Fruit fly (Drosophila melanogaster) whole organism, prepupa: ENCODE measurements around the gene HSPBAP1.

Experiments
- CG11902 ChIP-seq: fragments of 200-800 bp; sonication (Bioruptor generic); optimal IDR thresholded peaks from 3 replicates; lab custom pipeline; 2016; ENCODE audit warnings: missing biosample characterization, missing genetic modification characterization
- CG15336 ChIP-seq: fragments of 200-800 bp; sonication (Bioruptor generic); IDR thresholded peaks from 2 replicates; pipeline ENCODE4 v1.3.6; 2022; ENCODE audit warnings: missing biosample characterization, missing genetic modification characterization
- CG32006 ChIP-seq: fragments of 200-800 bp; sonication (Bioruptor generic); optimal IDR thresholded peaks from 3 replicates; lab custom pipeline; 2017; ENCODE audit warnings: missing biosample characterization, mild to moderate bottlenecking, missing genetic modification characterization
- CG8119 ChIP-seq: fragments of 200-800 bp; sonication (Bioruptor generic); IDR thresholded peaks from 3 replicates; pipeline ENCODE4 v1.3.6; 2022; ENCODE audit warnings: missing biosample characterization, missing genetic modification characterization
- CG8319 ChIP-seq: fragments of 200-800 bp; sonication (Bioruptor generic); optimal IDR thresholded peaks from 3 replicates; lab custom pipeline; 2016; ENCODE audit warnings: missing biosample characterization, missing genetic modification characterization
- lz ChIP-seq: fragments of 200-800 bp; sonication (Bioruptor generic); optimal IDR thresholded peaks from 3 replicates; lab custom pipeline; 2016; ENCODE audit warnings: missing biosample characterization, missing genetic modification characterization
- spab ChIP-seq: fragments of 200-800 bp; sonication (Bioruptor generic); optimal IDR thresholded peaks from 2 replicates; lab custom pipeline; 2017; ENCODE audit warnings: missing biosample characterization, mild to moderate bottlenecking, missing genetic modification characterization, missing genetic modification reagents

DNA sequence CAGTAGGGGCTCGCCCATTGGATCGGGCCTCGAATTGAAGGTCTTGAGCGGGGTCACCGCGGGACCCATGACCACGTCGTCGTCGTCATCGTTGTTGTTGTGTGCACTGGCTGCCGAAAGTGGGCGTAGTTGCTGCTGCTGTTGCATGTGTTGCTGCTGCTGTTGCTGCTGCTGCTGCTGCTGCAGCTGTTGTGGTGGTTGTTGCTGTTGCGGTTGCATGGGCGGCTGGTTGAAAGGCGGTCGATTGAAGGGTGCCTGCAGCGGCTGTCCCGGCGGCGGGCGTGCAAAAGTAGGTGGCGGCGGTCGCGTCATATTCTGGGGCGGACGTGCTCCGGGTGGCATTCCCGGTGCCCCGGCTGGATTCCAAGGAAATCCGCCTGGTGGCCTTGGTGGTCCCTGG lies 47.2 kb upstream of the HSPBAP1 start:
- TF ChIP-seq lz (GFP tag; lab: Kevin White, UChicago) (no peak), CG8119 (GFP tag; lab: Robert Waterston, UW) (no peak), CG32006 (no peak), spab (GFP tag; lab: Kevin White, UChicago) (no peak), CG11902 (no peak), CG15336 (GFP tag; lab: Robert Waterston, UW) (no peak), CG8319 (GFP tag; lab: Kevin White, UChicago) (no peak)
